Worm (Caenorhabditis elegans): ENCODE data around the gene T20G5.12.

The T20G5.12 gene

DNA sequence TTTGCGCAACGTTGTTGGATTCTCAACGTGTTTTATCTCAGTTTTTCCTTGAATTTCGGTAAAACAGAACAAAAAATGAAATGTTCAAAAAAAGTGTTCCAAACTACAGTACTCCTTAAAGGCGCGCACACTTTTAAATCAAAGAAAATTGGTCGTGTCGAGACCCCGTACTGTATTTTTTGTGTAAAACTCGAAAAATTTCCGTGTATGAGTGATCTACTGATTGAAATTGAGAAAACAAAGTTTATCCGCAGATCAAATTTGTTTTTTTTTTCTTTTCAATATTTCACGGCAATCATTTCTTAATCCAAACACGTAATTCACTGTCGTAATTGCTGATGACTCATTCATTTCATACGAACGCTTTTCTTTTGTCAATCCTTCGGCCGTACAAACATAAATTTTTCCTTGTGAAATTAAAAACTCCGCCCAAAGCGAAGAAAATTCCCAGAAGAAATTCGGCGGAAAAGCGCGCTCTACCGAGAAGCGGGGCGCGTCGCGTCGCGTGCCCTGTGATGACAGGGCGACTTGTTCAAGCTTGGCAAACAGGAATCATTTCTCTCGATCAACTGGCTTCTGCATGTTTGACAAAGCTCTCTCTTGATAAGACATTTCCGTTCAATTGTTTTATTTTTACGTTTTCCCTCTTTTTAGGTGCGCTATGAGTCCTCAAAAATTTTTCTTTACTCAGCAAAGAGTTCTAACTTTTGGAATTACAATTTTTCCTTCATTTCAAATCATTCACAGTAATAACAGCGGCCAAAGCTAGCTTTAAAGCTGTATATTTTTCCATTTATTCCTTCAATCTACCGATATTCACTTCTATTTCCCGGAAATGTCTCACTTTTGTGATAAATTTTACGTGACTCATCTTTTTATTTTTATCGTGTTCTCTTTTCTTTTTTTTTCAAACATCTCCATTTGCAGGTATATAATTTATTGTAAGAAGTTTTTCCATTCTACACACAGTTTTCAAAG lies 1.8 kb downstream of the T20G5.12 start, which contains the start of gene chc-1:
chc-1 (plus strand) TSS at position 928 of the 978 bp plus-strand sequence.
- TF ChIP-seq mls-2 (tag; optimal IDR thresholded peaks at IDR 0.05) (no peak), nhr-12 (tag; optimal IDR thresholded peaks at IDR 0.05) (no peak), hlh-1 (tag; optimal IDR thresholded peaks at IDR 0.05) (peak; percentile 13), sptf-1 (tag; optimal IDR thresholded peaks at IDR 0.05) (no peak), lin-13 (tag; optimal IDR thresholded peaks at IDR 0.05) (peak; percentile 2), pha-4 (tag; optimal IDR thresholded peaks at IDR 0.05) (peak; percentile 27), ham-2 (GFP tag; optimal IDR thresholded peaks at IDR 0.05) (peak; percentile 52)

ce11 chrIII:10206352-10206751 lies 4.9 kb downstream of the T20G5.12 start:
- no peak for TF ChIP-seq cnd-1 (tag; optimal IDR thresholded peaks at IDR 0.05)
- no peak for TF ChIP-seq mls-2 (tag; optimal IDR thresholded peaks at IDR 0.05)
- no peak for TF ChIP-seq nhr-28 (tag; optimal IDR thresholded peaks at IDR 0.05)
- TF ChIP-seq elt-1 (tag; optimal IDR thresholded peaks at IDR 0.05; ENCODE audit: borderline replicate concordance, insufficient read depth), result no peak
- no peak for TF ChIP-seq hlh-1 (tag; optimal IDR thresholded peaks at IDR 0.05)
- TF ChIP-seq blmp-1 (tag; optimal IDR thresholded peaks at IDR 0.05), result no peak
- TF ChIP-seq flh-1 (GFP tag; optimal IDR thresholded peaks at IDR 0.05), result no peak
- no peak for TF ChIP-seq pha-4 (tag; optimal IDR thresholded peaks at IDR 0.05)
- no peak for TF ChIP-seq elt-3 (tag; optimal IDR thresholded peaks at IDR 0.05)

- TF ChIP-seq nhr-2 (tag; optimal IDR thresholded peaks at IDR 0.05) (no peak), ham-2 (GFP tag; optimal IDR thresholded peaks at IDR 0.05) (no peak), lsy-2 (tag; optimal IDR thresholded peaks at IDR 0.05) (no peak), sptf-1 (tag; optimal IDR thresholded peaks at IDR 0.05) (no peak)
Measured at ce11 chrIII:10209703-10210102, 8.3 kb downstream of the T20G5.12 start, which contains the start of gene T20G5.9. TSS of gene T20G5.9 (plus strand) at chrIII:10209840.

DNA sequence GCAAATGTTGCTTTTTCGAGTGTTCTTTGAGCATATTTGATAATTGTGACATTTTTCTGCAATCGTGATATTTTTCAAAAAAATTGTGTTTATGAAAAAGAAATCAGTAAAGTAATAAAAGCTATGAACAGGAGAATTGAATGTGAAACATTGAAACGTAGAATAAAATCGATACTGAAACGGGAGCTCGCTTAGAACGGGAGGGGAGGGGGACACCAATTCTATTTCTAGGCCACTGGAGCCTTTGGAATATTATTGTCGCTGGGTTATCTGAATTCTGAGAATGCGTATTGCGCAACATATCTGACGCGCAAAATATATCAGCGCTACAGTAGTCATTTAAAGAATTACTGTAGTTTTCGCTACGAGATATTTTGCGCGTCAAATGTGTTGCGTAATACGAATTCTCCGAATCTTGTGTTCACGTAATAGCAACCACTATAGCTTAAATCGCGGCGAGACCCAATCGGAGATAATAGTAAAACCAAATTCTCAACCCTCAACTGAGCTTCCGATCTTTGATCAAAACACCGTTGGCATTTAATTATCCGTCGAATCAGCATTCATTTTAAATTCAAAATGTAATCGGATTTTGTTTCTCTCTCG lies 10.6 kb downstream of the T20G5.12 start, which contains the start of the genes blos-1 and best-18:
blos-1 (minus strand) TSS at position 58 of the 606 bp plus-strand sequence.
best-18 (plus strand) TSS at position 508 of the 606 bp plus-strand sequence.
- TF ChIP-seq nhr-237 (tag; optimal IDR thresholded peaks at IDR 0.05), result no peak
- no peak for TF ChIP-seq sem-2 (GFP tag; optimal IDR thresholded peaks at IDR 0.05)
- no peak for TF ChIP-seq elt-1 (tag; optimal IDR thresholded peaks at IDR 0.05; ENCODE audit: borderline replicate concordance, insufficient read depth)
- TF ChIP-seq mep-1 (tag; optimal IDR thresholded peaks at IDR 0.05), result no peak
- no peak for TF ChIP-seq mab-5 (tag; optimal IDR thresholded peaks at IDR 0.05)
- TF ChIP-seq ceh-39 (tag; optimal IDR thresholded peaks at IDR 0.05), result no peak
- no peak for TF ChIP-seq ceh-43 (GFP tag; optimal IDR thresholded peaks at IDR 0.05)
- TF ChIP-seq nhr-2 (tag; optimal IDR thresholded peaks at IDR 0.05), result no peak
- no peak for TF ChIP-seq hlh-1 (tag; optimal IDR thresholded peaks at IDR 0.05)
- no peak for TF ChIP-seq blmp-1 (tag; optimal IDR thresholded peaks at IDR 0.05)
- TF ChIP-seq zip-8 (tag; optimal IDR thresholded peaks at IDR 0.05), result peak; percentile 98
- TF ChIP-seq lsy-2 (tag; optimal IDR thresholded peaks at IDR 0.05), result peak; percentile 2
- no peak for TF ChIP-seq bed-3 (GFP tag; optimal IDR thresholded peaks at IDR 0.05)
- no peak for TF ChIP-seq nhr-76 (tag; optimal IDR thresholded peaks at IDR 0.05)
- no peak for TF ChIP-seq flh-1 (GFP tag; optimal IDR thresholded peaks at IDR 0.05)
- TF ChIP-seq nhr-28 (tag; optimal IDR thresholded peaks at IDR 0.05), result no peak
- TF ChIP-seq drap-1 (GFP tag; optimal IDR thresholded peaks at IDR 0.05), result no peak
- no peak for TF ChIP-seq lin-32 (GFP tag; optimal IDR thresholded peaks at IDR 0.05)
- TF ChIP-seq ces-1 (GFP tag; optimal IDR thresholded peaks at IDR 0.05), result peak; percentile 9
- no peak for TF ChIP-seq ceh-83 (GFP tag; optimal IDR thresholded peaks at IDR 0.05)
- no peak for TF ChIP-seq elt-3 (tag; optimal IDR thresholded peaks at IDR 0.05)
- no peak for TF ChIP-seq ham-2 (GFP tag; optimal IDR thresholded peaks at IDR 0.05)
- TF ChIP-seq M03D4.4 (tag; optimal IDR thresholded peaks at IDR 0.05), result no peak
- no peak for TF ChIP-seq unc-62 (GFP tag; optimal IDR thresholded peaks at IDR 0.05)
- TF ChIP-seq ztf-11 (tag; optimal IDR thresholded peaks at IDR 0.05), result no peak
- no peak for TF ChIP-seq cnd-1 (tag; optimal IDR thresholded peaks at IDR 0.05)
- TF ChIP-seq unc-120 (tag; optimal IDR thresholded peaks at IDR 0.05; ENCODE audit: poor library complexity, severe bottlenecking), result no peak

All from whole organism, mixed stage, embryonic.